Worm (Caenorhabditis elegans) whole organism, L1 larva: ENCODE measurements around the gene rsef-1.

Experiments used
- C04F5.9 ChIP-seq: sonication (generic microtip); optimal IDR thresholded peaks from 2 replicates; lab custom pipeline; 2016; ENCODE audit warnings: missing genetic modification characterization, missing compliant biosample characterization
- C16A3.4 ChIP-seq: fragments of 150-350 bp; optimal IDR thresholded peaks from 2 replicates; lab custom pipeline; 2014; ENCODE audit warnings: missing biosample characterization, missing genetic modification characterization
- C34B4.2 ChIP-seq: sonication (generic microtip); optimal IDR thresholded peaks from 2 replicates; lab custom pipeline; 2017; ENCODE audit warnings: mild to moderate bottlenecking, missing genetic modification characterization, missing compliant biosample characterization
- aha-1 ChIP-seq: fragments of 150-350 bp; optimal IDR thresholded peaks from 2 replicates; lab custom pipeline; 2014; ENCODE audit warnings: missing biosample characterization, missing genetic modification characterization
- aly-2 ChIP-seq: fragments of 150-350 bp; optimal IDR thresholded peaks from 2 replicates; lab custom pipeline; 2014; ENCODE audit warnings: missing biosample characterization, missing genetic modification characterization
- blmp-1 ChIP-seq: fragments of 150-350 bp; optimal IDR thresholded peaks from 2 replicates; lab custom pipeline; 2014; ENCODE audit warnings: missing biosample characterization, missing genetic modification characterization
- ceh-63 ChIP-seq: fragments of 200-800 bp; sonication (Bioruptor generic); optimal IDR thresholded peaks from 2 replicates; lab custom pipeline; 2018; ENCODE audit warnings: mild to moderate bottlenecking, missing genetic modification characterization, missing compliant biosample characterization
- ceh-82 ChIP-seq, 3 experiments: fragments of 150-350 bp in 1 of 3; sonication (generic microtip) in 2 of 3; optimal IDR thresholded peaks; 2 replicates each; lab custom pipeline; 2014 to 2017; ENCODE audit warnings: missing biosample characterization in 3 of 3, missing genetic modification characterization in 3 of 3
- ceh-90 ChIP-seq: sonication (generic microtip); optimal IDR thresholded peaks from 2 replicates; lab custom pipeline; 2016; ENCODE audit warnings: missing genetic modification characterization, missing compliant biosample characterization
- dsc-1 ChIP-seq: sonication (generic microtip); optimal IDR thresholded peaks from 2 replicates; lab custom pipeline; 2016; ENCODE audit warnings: mild to moderate bottlenecking, missing genetic modification characterization, missing compliant biosample characterization
- efl-1 ChIP-seq, 4 experiments: fragments of 150-350 bp; optimal IDR thresholded peaks in 3 of 4; peaks in 1 of 4; 1 replicate in 1 of 4; 2 replicates in 3 of 4; lab custom pipeline; 2014; ENCODE audit warnings: missing biosample characterization in 2 of 4, missing genetic modification characterization in 2 of 4, missing genetic modification reagents in 2 of 4
- egl-13 ChIP-seq: sonication (generic microtip); optimal IDR thresholded peaks from 2 replicates; lab custom pipeline; 2016; ENCODE audit warnings: missing genotype, missing genetic modification reagents, missing genetic modification characterization, missing compliant biosample characterization
- elt-3 ChIP-seq, 6 experiments: fragments of 150-350 bp in 1 of 6; sonication (generic microtip); optimal IDR thresholded peaks; 2 replicates each; lab custom pipeline; 2017 to 2018; ENCODE audit warnings: missing biosample characterization in 6 of 6, missing genetic modification characterization in 6 of 6, inconsistent platforms in 1 of 6
- fkh-4 ChIP-seq: sonication (generic microtip); optimal IDR thresholded peaks from 2 replicates; lab custom pipeline; 2016; ENCODE audit warnings: missing compliant biosample characterization, missing genetic modification characterization, borderline replicate concordance
- hpl-2 ChIP-seq: fragments of 150-350 bp; optimal IDR thresholded peaks from 2 replicates; lab custom pipeline; 2014; ENCODE audit warnings: missing biosample characterization, missing genetic modification reagents, missing genetic modification characterization
- irx-1 ChIP-seq: sonication (generic microtip); optimal IDR thresholded peaks from 2 replicates; lab custom pipeline; 2016; ENCODE audit warnings: missing genetic modification characterization, missing compliant biosample characterization
- isw-1 ChIP-seq: fragments of 200-800 bp; sonication (Bioruptor generic); IDR thresholded peaks from 2 replicates; pipeline ENCODE4 v1.3.6; 2022; ENCODE audit warnings: missing genetic modification characterization, missing compliant biosample characterization
- jun-1 ChIP-seq: fragments of 150-350 bp; optimal IDR thresholded peaks from 2 replicates; lab custom pipeline; 2014; ENCODE audit warnings: missing biosample characterization, missing genetic modification reagents, missing genetic modification characterization
- lin-13 ChIP-seq: fragments of 150-350 bp; optimal IDR thresholded peaks from 2 replicates; lab custom pipeline; 2014; ENCODE audit warnings: missing biosample characterization, missing genetic modification reagents, missing genetic modification characterization
- lin-14 ChIP-seq: fragments of 200-800 bp; sonication (Bioruptor generic); optimal IDR thresholded peaks from 2 replicates; lab custom pipeline; 2018; ENCODE audit warnings: mild to moderate bottlenecking, missing genetic modification characterization, moderate library complexity, missing compliant biosample characterization
- lin-35 ChIP-seq, 2 experiments: fragments of 150-350 bp; optimal IDR thresholded peaks; 2 replicates each; lab custom pipeline; 2014; ENCODE audit warnings: missing biosample characterization in 2 of 2, missing genetic modification characterization in 2 of 2, missing genetic modification reagents in 2 of 2
- lin-39 ChIP-seq: fragments of 150-350 bp; optimal IDR thresholded peaks from 2 replicates; lab custom pipeline; 2014; ENCODE audit warnings: missing biosample characterization, missing genetic modification reagents, missing genetic modification characterization
- lir-3 ChIP-seq: sonication (generic microtip); optimal IDR thresholded peaks from 2 replicates; lab custom pipeline; 2016; ENCODE audit warnings: mild to moderate bottlenecking, missing genetic modification characterization, moderate library complexity, missing compliant biosample characterization; ENCODE audit not compliant: poor library complexity
- lsy-2 ChIP-seq, 2 experiments: fragments of 150-350 bp; optimal IDR thresholded peaks; 2 replicates each; lab custom pipeline; 2014; ENCODE audit warnings: missing biosample characterization in 2 of 2, missing genetic modification characterization in 2 of 2
- mef-2 ChIP-seq: fragments of 150-350 bp; optimal IDR thresholded peaks from 2 replicates; lab custom pipeline; 2014; ENCODE audit warnings: missing biosample characterization, missing genetic modification characterization
- nhr-11 ChIP-seq: fragments of 150-350 bp; optimal IDR thresholded peaks from 2 replicates; lab custom pipeline; 2014; ENCODE audit warnings: missing biosample characterization, missing genetic modification characterization
- nhr-19 ChIP-seq: fragments of 200-800 bp; sonication (Bioruptor generic); conservative IDR thresholded peaks from 2 replicates; pipeline ENCODE4 v1.3.6; 2022; ENCODE audit warnings: missing genetic modification characterization, missing compliant biosample characterization
- nhr-20 ChIP-seq: sonication (generic microtip); optimal IDR thresholded peaks from 2 replicates; lab custom pipeline; 2016; ENCODE audit warnings: mild to moderate bottlenecking, missing genetic modification characterization, missing compliant biosample characterization
- nhr-47 ChIP-seq: sonication (generic microtip); optimal IDR thresholded peaks from 2 replicates; lab custom pipeline; 2016; ENCODE audit warnings: mild to moderate bottlenecking, missing genetic modification characterization, moderate library complexity, missing compliant biosample characterization
- nhr-71 ChIP-seq: sonication (generic microtip); optimal IDR thresholded peaks from 2 replicates; lab custom pipeline; 2016; ENCODE audit warnings: mild to moderate bottlenecking, missing genetic modification characterization, moderate library complexity, missing compliant biosample characterization
- nhr-85 ChIP-seq: sonication (generic microtip); peaks from one replicate; lab custom pipeline; 2016; ENCODE audit warnings: missing genetic modification characterization, inconsistent platforms, missing compliant biosample characterization
- pax-3 ChIP-seq: fragments of 200-800 bp; sonication (Bioruptor generic); optimal IDR thresholded peaks from 2 replicates; lab custom pipeline; 2018; ENCODE audit warnings: mild to moderate bottlenecking, missing genetic modification characterization, moderate library complexity, missing compliant biosample characterization
- pqm-1 ChIP-seq: sonication (generic microtip); optimal IDR thresholded peaks from 3 replicates; lab custom pipeline; 2017; ENCODE audit warnings: missing biosample characterization, missing genetic modification characterization
- rnt-1 ChIP-seq: sonication (generic microtip); optimal IDR thresholded peaks from 2 replicates; lab custom pipeline; 2016; ENCODE audit warnings: mild to moderate bottlenecking, missing genetic modification characterization, moderate library complexity, missing compliant biosample characterization
- snu-23 ChIP-seq: sonication (generic microtip); optimal IDR thresholded peaks from 2 replicates; lab custom pipeline; 2016; ENCODE audit warnings: missing genetic modification characterization, missing compliant biosample characterization
- sox-4 ChIP-seq: sonication (generic microtip); optimal IDR thresholded peaks from 2 replicates; lab custom pipeline; 2016; ENCODE audit warnings: missing genetic modification characterization, missing compliant biosample characterization
- sptf-1 ChIP-seq: fragments of 150-350 bp; optimal IDR thresholded peaks from 2 replicates; lab custom pipeline; 2014; ENCODE audit warnings: missing biosample characterization, missing genetic modification characterization
- tbx-2 ChIP-seq: sonication (generic microtip); optimal IDR thresholded peaks from 2 replicates; lab custom pipeline; 2016; ENCODE audit warnings: missing genetic modification characterization, missing compliant biosample characterization
- tlp-1 ChIP-seq: fragments of 150-350 bp; optimal IDR thresholded peaks from 2 replicates; lab custom pipeline; 2014; ENCODE audit warnings: missing biosample characterization, missing genetic modification characterization
- unc-130 ChIP-seq: fragments of 150-350 bp; optimal IDR thresholded peaks from 2 replicates; lab custom pipeline; 2017; ENCODE audit warnings: missing biosample characterization, missing genetic modification characterization, inconsistent platforms
- unc-98 ChIP-seq: fragments of 200-800 bp; sonication (Bioruptor generic); IDR thresholded peaks from 2 replicates; pipeline ENCODE4 v1.3.6; 2022; ENCODE audit warnings: missing genetic modification characterization, missing compliant biosample characterization
- vab-15 ChIP-seq: sonication (generic microtip); optimal IDR thresholded peaks from 2 replicates; lab custom pipeline; 2017; ENCODE audit warnings: missing genotype, mild to moderate bottlenecking, missing genetic modification characterization, missing compliant biosample characterization
- xbp-1 ChIP-seq: sonication (generic microtip); optimal IDR thresholded peaks from 2 replicates; lab custom pipeline; 2016; ENCODE audit warnings: missing genetic modification characterization, missing compliant biosample characterization
- zag-1 ChIP-seq: fragments of 150-350 bp; optimal IDR thresholded peaks from 2 replicates; lab custom pipeline; 2014; ENCODE audit warnings: missing biosample characterization, missing genetic modification characterization
- zip-4 ChIP-seq: fragments of 200-800 bp; sonication (Bioruptor generic); optimal IDR thresholded peaks from 2 replicates; lab custom pipeline; 2018; ENCODE audit warnings: mild to moderate bottlenecking, missing genetic modification characterization, moderate library complexity, missing compliant biosample characterization

rsef-1 gene

ce11 chrX:3022330-3023088, 36.7 kb downstream of the rsef-1 start (continued):
- TF ChIP-seq irx-1 (tag; lab: Kevin White, UChicago) (no peak), efl-1 (optimal IDR thresholded peaks at IDR 0.05; lab: Kevin White, UChicago) (no peak), efl-1 (GFP tag; optimal IDR thresholded peaks at IDR 0.05 in 1 of 2; lab: Kevin White, UChicago) (no peak), sptf-1 (tag; lab: Kevin White, UChicago) (no peak), nhr-85 (tag; lab: Kevin White, UChicago) (peak; percentile 24), unc-130 (tag; lab: Kevin White, UChicago) (no peak)

- TF ChIP-seq nhr-19 (peak; percentile 47), fkh-4 (tag; lab: Kevin White, UChicago) (no peak), unc-130 (tag; lab: Kevin White, UChicago) (peak; percentile 6), lin-14 (peak; percentile 54), rnt-1 (tag; lab: Kevin White, UChicago) (peak; percentile 46), lsy-2 (tag; optimal IDR thresholded peaks at IDR 0.05; lab: Kevin White, UChicago) (peak in 1 of 2 experiments; percentile 35), nhr-20 (tag; lab: Kevin White, UChicago) (peak; percentile 23), sptf-1 (tag; lab: Kevin White, UChicago) (no peak), lir-3 (tag; lab: Kevin White, UChicago) (no peak), snu-23 (peak; percentile 51), tlp-1 (tag; lab: Kevin White, UChicago) (no peak), tbx-2 (no peak), nhr-71 (tag; lab: Kevin White, UChicago) (peak; percentile 89), dsc-1 (tag; lab: Kevin White, UChicago) (peak; percentile 76)
These were observed 37.7 kb downstream of the rsef-1 start for ce11 chrX:3021466-3021865.

ce11 chrX:3019996-3020395, 39.2 kb downstream of the rsef-1 start:
- TF ChIP-seq blmp-1 (tag; lab: Kevin White, UChicago) (no peak), ceh-90 (tag; lab: Kevin White, UChicago) (no peak), pax-3 (tag; lab: Kevin White, UChicago) (no peak), hpl-2 (GFP tag; lab: Kevin White, UChicago) (no peak), ceh-82 (tag; optimal IDR thresholded peaks at IDR 0.05; lab: Kevin White, UChicago) (no peak), lin-39 (tag; lab: Kevin White, UChicago) (no peak), snu-23 (peak; percentile 40), unc-98 (GFP tag; lab: Robert Waterston, UW) (no peak), nhr-47 (tag; lab: Kevin White, UChicago) (no peak), efl-1 (optimal IDR thresholded peaks at IDR 0.05; lab: Kevin White, UChicago) (no peak), efl-1 (GFP tag; optimal IDR thresholded peaks at IDR 0.05 in 1 of 2; lab: Kevin White, UChicago) (peak in 1 of 2 experiments; percentile 59), isw-1 (no peak), ceh-63 (GFP tag; lab: Kevin White, UChicago) (no peak), lin-35 (GFP tag; optimal IDR thresholded peaks at IDR 0.05; lab: Kevin White, UChicago) (peak in 1 of 2 experiments; percentile 28), unc-130 (tag; lab: Kevin White, UChicago) (no peak), aly-2 (tag; lab: Kevin White, UChicago) (no peak), elt-3 (tag; optimal IDR thresholded peaks at IDR 0.05; lab: Kevin White, UChicago) (peak in 2 of 6 experiments; percentile 26 to 94), rnt-1 (tag; lab: Kevin White, UChicago) (no peak), zag-1 (tag; lab: Kevin White, UChicago) (no peak), pqm-1 (no peak), C34B4.2 (no peak), lir-3 (tag; lab: Kevin White, UChicago) (no peak), C16A3.4 (no peak), lsy-2 (tag; optimal IDR thresholded peaks at IDR 0.05; lab: Kevin White, UChicago) (no peak), jun-1 (tag; lab: Kevin White, UChicago) (no peak), zip-4 (no peak), aha-1 (tag; lab: Kevin White, UChicago) (no peak), nhr-71 (tag; lab: Kevin White, UChicago) (peak; percentile 48), dsc-1 (tag; lab: Kevin White, UChicago) (no peak), mef-2 (tag; lab: Kevin White, UChicago) (no peak), C04F5.9 (tag; lab: Kevin White, UChicago) (no peak), sox-4 (tag; lab: Kevin White, UChicago) (no peak), egl-13 (tag; lab: Kevin White, UChicago) (no peak), irx-1 (tag; lab: Kevin White, UChicago) (no peak), nhr-11 (tag; lab: Kevin White, UChicago) (no peak), vab-15 (tag; lab: Kevin White, UChicago) (no peak), sptf-1 (tag; lab: Kevin White, UChicago) (no peak), nhr-20 (tag; lab: Kevin White, UChicago) (peak; percentile 60), xbp-1 (tag; lab: Kevin White, UChicago) (no peak), lin-13 (no peak)
